Fruit fly (Drosophila melanogaster) whole organism, embryonic: ENCODE data around the gene Eig71Ei.

Source experiments
- B-H2 ChIP-seq: fragments of 200-800 bp; sonication (Bioruptor generic); optimal IDR thresholded peaks from 2 replicates; lab custom pipeline; 2018; ENCODE audit warnings: missing biosample characterization, mild to moderate bottlenecking, missing genetic modification characterization
- CG17359 ChIP-seq: fragments of 200-800 bp; sonication (Bioruptor generic); optimal IDR thresholded peaks from 3 replicates; lab custom pipeline; 2018; ENCODE audit warnings: missing biosample characterization, mild to moderate bottlenecking, missing genetic modification characterization, moderate library complexity
- CG17361 ChIP-seq: fragments of 200-800 bp; sonication (Bioruptor generic); IDR thresholded peaks from 3 replicates; pipeline ENCODE4 v1.3.6; 2022; ENCODE audit warnings: missing biosample characterization, missing genetic modification characterization
- CG2120 ChIP-seq: fragments of 200-800 bp; sonication (Bioruptor generic); optimal IDR thresholded peaks from 3 replicates; lab custom pipeline; 2016; ENCODE audit warnings: missing biosample characterization, missing genetic modification characterization
- CG3065 ChIP-seq: fragments of 200-800 bp; sonication (Bioruptor generic); optimal IDR thresholded peaks from 2 replicates; lab custom pipeline; 2016; ENCODE audit warnings: missing biosample characterization, missing genetic modification characterization
- CG31224 ChIP-seq: fragments of 200-800 bp; sonication (Bioruptor generic); IDR thresholded peaks from 2 replicates; pipeline ENCODE4 v1.3.6; 2022; ENCODE audit warnings: missing biosample characterization, missing genetic modification characterization
- CG3726 ChIP-seq: fragments of 200-800 bp; sonication (Bioruptor generic); IDR thresholded peaks from 3 replicates; pipeline ENCODE4, ENCODE4 v1.3.6; 2022; ENCODE audit warnings: missing biosample characterization, missing genetic modification characterization
- CG3995 ChIP-seq: fragments of 200-800 bp; sonication (Bioruptor generic); optimal IDR thresholded peaks from 3 replicates; lab custom pipeline; 2016; ENCODE audit warnings: missing biosample characterization, missing genetic modification characterization
- CG4424 ChIP-seq: fragments of 200-800 bp; sonication (Bioruptor generic); optimal IDR thresholded peaks from 3 replicates; lab custom pipeline; 2016; ENCODE audit warnings: missing biosample characterization, missing genetic modification characterization
- CG4854 ChIP-seq: fragments of 200-800 bp; sonication (Bioruptor generic); optimal IDR thresholded peaks from 2 replicates; lab custom pipeline; 2016; ENCODE audit warnings: missing biosample characterization, missing genetic modification characterization, inconsistent platforms
- CG9876 ChIP-seq: fragments of 200-800 bp; sonication (Bioruptor generic); optimal IDR thresholded peaks from 2 replicates; lab custom pipeline; 2016; ENCODE audit warnings: missing biosample characterization, missing genetic modification characterization
- CHES-1-like ChIP-seq: fragments of 200-800 bp; sonication (Bioruptor generic); optimal IDR thresholded peaks from 2 replicates; lab custom pipeline; 2016; ENCODE audit warnings: missing biosample characterization, missing genetic modification characterization
- CoRest ChIP-seq: fragments of 200-800 bp; sonication (Bioruptor generic); optimal IDR thresholded peaks from 3 replicates; lab custom pipeline; 2018; ENCODE audit warnings: missing biosample characterization, mild to moderate bottlenecking, missing genetic modification characterization, moderate library complexity
- Doc2 ChIP-seq: fragments of 200-800 bp; sonication (Bioruptor generic); IDR thresholded peaks from 2 replicates; pipeline ENCODE4 v1.3.6; 2022; ENCODE audit warnings: missing biosample characterization, missing genetic modification characterization
- Ets65A ChIP-seq: fragments of 200-800 bp; sonication (Bioruptor generic); peaks from one replicate; lab custom pipeline; 2016; ENCODE audit warnings: missing biosample characterization, missing genetic modification characterization
- Fer2 ChIP-seq: fragments of 200-800 bp; sonication (Bioruptor generic); optimal IDR thresholded peaks from 2 replicates; lab custom pipeline; 2018; ENCODE audit warnings: missing biosample characterization, mild to moderate bottlenecking, missing genetic modification characterization, moderate library complexity
- HHEX ChIP-seq: fragments of 200-800 bp; sonication (Bioruptor generic); optimal IDR thresholded peaks from 3 replicates; lab custom pipeline; 2017; ENCODE audit warnings: missing biosample characterization, mild to moderate bottlenecking, missing genetic modification characterization, missing genetic modification reagents
- HmgZ ChIP-seq: fragments of 200-800 bp; sonication (Bioruptor generic); optimal IDR thresholded peaks from 2 replicates; lab custom pipeline; 2018; ENCODE audit warnings: missing biosample characterization, mild to moderate bottlenecking, missing genetic modification characterization
- Hmx ChIP-seq: fragments of 200-800 bp; sonication (Bioruptor generic); optimal IDR thresholded peaks from 2 replicates; lab custom pipeline; 2016; ENCODE audit warnings: missing biosample characterization, missing genetic modification characterization
- Hsf ChIP-seq: fragments of 200-800 bp; sonication (Bioruptor generic); optimal IDR thresholded peaks from 3 replicates; lab custom pipeline; 2016; ENCODE audit warnings: missing biosample characterization, missing genetic modification characterization
- Med ChIP-seq: fragments of 200-800 bp; sonication (Bioruptor generic); peaks from one replicate; lab custom pipeline; 2016; ENCODE audit warnings: missing biosample characterization, missing genetic modification characterization, mild to moderate bottlenecking, inconsistent platforms, moderate library complexity
- NK7.1 ChIP-seq: fragments of 200-800 bp; sonication (Bioruptor generic); optimal IDR thresholded peaks from 3 replicates; lab custom pipeline; 2016; ENCODE audit warnings: missing biosample characterization, missing genetic modification characterization
- Nf-YA ChIP-seq: fragments of 200-800 bp; sonication (Bioruptor generic); IDR thresholded peaks from 2 replicates; pipeline ENCODE4 v1.3.6; 2022; ENCODE audit warnings: missing biosample characterization, missing genetic modification characterization
- Oaz ChIP-seq: fragments of 200-800 bp; sonication (Bioruptor generic); IDR thresholded peaks from 2 replicates; pipeline ENCODE4 v1.3.6; 2022; ENCODE audit warnings: missing biosample characterization, missing genetic modification characterization
- PHDP ChIP-seq: fragments of 200-800 bp; sonication (Bioruptor generic); optimal IDR thresholded peaks from 3 replicates; lab custom pipeline; 2018; ENCODE audit warnings: missing biosample characterization, mild to moderate bottlenecking, missing genetic modification characterization, moderate library complexity
- Ravus ChIP-seq: fragments of 200-800 bp; sonication (Bioruptor generic); IDR thresholded peaks from 2 replicates; pipeline ENCODE4 v1.3.6; 2022; ENCODE audit warnings: missing biosample characterization, missing genetic modification characterization
- Rx ChIP-seq: fragments of 200-800 bp; sonication (Bioruptor generic); IDR thresholded peaks from 2 replicates; pipeline ENCODE4 v1.3.6; 2022; ENCODE audit warnings: missing biosample characterization, missing genetic modification characterization
- Side ChIP-seq: fragments of 200-800 bp; sonication (Bioruptor generic); optimal IDR thresholded peaks from 2 replicates; lab custom pipeline; 2016; ENCODE audit warnings: missing biosample characterization, missing genetic modification characterization
- Spps ChIP-seq: fragments of 200-800 bp; sonication (Bioruptor generic); optimal IDR thresholded peaks from 2 replicates; lab custom pipeline; 2018; ENCODE audit warnings: missing biosample characterization, mild to moderate bottlenecking, missing genetic modification characterization
- Trl ChIP-seq, 3 experiments: fragments of >200 bp in 2 of 3; fragments of 200-800 bp in 1 of 3; sonication (Bioruptor generic) in 1 of 3; optimal IDR thresholded peaks; 2 replicates in 1 of 3; 3 replicates in 2 of 3; lab custom pipeline; 2016 to 2017; ENCODE audit warnings: missing biosample characterization in 1 of 3, missing genetic modification characterization in 1 of 3
- ase ChIP-seq: fragments of 200-800 bp; sonication (Bioruptor generic); IDR thresholded peaks from 3 replicates; pipeline ENCODE4 v1.3.6; 2022; ENCODE audit warnings: missing biosample characterization, missing genetic modification characterization
- cad ChIP-seq: fragments of >200 bp; optimal IDR thresholded peaks from 2 replicates; lab custom pipeline; 2017; ENCODE audit warnings: missing biosample characterization, missing genetic modification characterization
- cato ChIP-seq: fragments of 200-800 bp; sonication (Bioruptor generic); optimal IDR thresholded peaks from 2 replicates; lab custom pipeline; 2016; ENCODE audit warnings: missing biosample characterization, missing genetic modification characterization, borderline replicate concordance
- crol ChIP-seq: fragments of 200-800 bp; sonication (Bioruptor generic); IDR thresholded peaks from 2 replicates; pipeline ENCODE4 v1.3.6; 2022; ENCODE audit warnings: missing biosample characterization, missing genetic modification characterization
- ems ChIP-seq: fragments of 200-800 bp; sonication (Bioruptor generic); optimal IDR thresholded peaks from 3 replicates; lab custom pipeline; 2016; ENCODE audit warnings: missing biosample characterization, missing genetic modification characterization
- eve ChIP-seq, 2 experiments: fragments of >200 bp; optimal IDR thresholded peaks; 2 replicates each; lab custom pipeline; 2017; ENCODE audit warnings: missing biosample characterization in 2 of 2, missing genetic modification characterization in 2 of 2
- gce ChIP-seq: fragments of 200-800 bp; sonication (Bioruptor generic); IDR thresholded peaks from 3 replicates; pipeline ENCODE4 v1.3.6; 2022; ENCODE audit warnings: missing biosample characterization, missing genetic modification characterization
- gcm2 ChIP-seq: fragments of 200-800 bp; sonication (Bioruptor generic); optimal IDR thresholded peaks from 2 replicates; lab custom pipeline; 2016; ENCODE audit warnings: missing biosample characterization, missing genetic modification characterization
- inv ChIP-seq: fragments of 200-800 bp; sonication (Bioruptor generic); IDR thresholded peaks from 2 replicates; pipeline ENCODE4 v1.3.6; 2022; ENCODE audit warnings: missing biosample characterization, missing genetic modification characterization; ENCODE audit not compliant: partially characterized antibody
- ken ChIP-seq: fragments of 200-800 bp; sonication (Bioruptor generic); IDR thresholded peaks from 3 replicates; pipeline ENCODE4 v1.3.6; 2022; ENCODE audit warnings: missing biosample characterization, missing genetic modification characterization
- luna ChIP-seq: fragments of 200-800 bp; sonication (Bioruptor generic); optimal IDR thresholded peaks from 2 replicates; lab custom pipeline; 2016; ENCODE audit warnings: missing biosample characterization, missing genetic modification characterization
- otp ChIP-seq: fragments of 200-800 bp; sonication (Bioruptor generic); IDR thresholded peaks from 3 replicates; pipeline ENCODE4, ENCODE4 v1.3.6; 2022; ENCODE audit warnings: missing biosample characterization, missing genetic modification characterization
- ranshi ChIP-seq: fragments of 200-800 bp; sonication (Bioruptor generic); IDR thresholded peaks from 2 replicates; pipeline ENCODE4 v1.3.6; 2022; ENCODE audit warnings: missing biosample characterization, missing genetic modification characterization
- salm ChIP-seq: fragments of 200-800 bp; sonication (Bioruptor generic); optimal IDR thresholded peaks from 2 replicates; lab custom pipeline; 2018; ENCODE audit warnings: missing biosample characterization, mild to moderate bottlenecking, missing genetic modification characterization
- sd ChIP-seq: fragments of 200-800 bp; sonication (Bioruptor generic); optimal IDR thresholded peaks from 3 replicates; lab custom pipeline; 2018; ENCODE audit warnings: missing biosample characterization, mild to moderate bottlenecking, missing genetic modification characterization, moderate library complexity
- seq ChIP-seq: fragments of 200-800 bp; sonication (Bioruptor generic); IDR thresholded peaks from 2 replicates; pipeline ENCODE4 v1.3.6; 2022; ENCODE audit warnings: missing biosample characterization, missing genetic modification characterization
- trem ChIP-seq: fragments of 200-800 bp; optimal IDR thresholded peaks from 3 replicates; lab custom pipeline; 2019; ENCODE audit warnings: missing biosample characterization, mild to moderate bottlenecking, missing genetic modification characterization, moderate library complexity
- vnd ChIP-seq: fragments of 200-800 bp; sonication (Bioruptor generic); IDR thresholded peaks from 3 replicates; pipeline ENCODE4 v1.3.6; 2022; ENCODE audit warnings: missing biosample characterization, missing genetic modification characterization; ENCODE audit not compliant: partially characterized antibody
- wdn ChIP-seq: fragments of 200-800 bp; sonication (Bioruptor generic); IDR thresholded peaks from 2 replicates; pipeline ENCODE4 v1.3.6; 2022; ENCODE audit warnings: missing biosample characterization, missing genetic modification characterization
- wor ChIP-seq: fragments of 200-800 bp; sonication (Bioruptor generic); IDR thresholded peaks from 2 replicates; pipeline ENCODE4 v1.3.6; 2022; ENCODE audit warnings: missing biosample characterization, missing genetic modification characterization

Eig71Ei gene

dm6 chr3L:15624944-15625610 lies 34.4 kb upstream of the Eig71Ei start (continued):
- TF ChIP-seq CHES-1-like (GFP tag; lab: Kevin White, UChicago) (no peak), ken (no peak), Spps (tag; lab: Kevin White, UChicago) (no peak), CG3065 (GFP tag; lab: Kevin White, UChicago) (no peak), inv (GFP tag; lab: Robert Waterston, UW) (no peak), CG3726 (GFP tag; lab: Robert Waterston, UW) (no peak), ems (GFP tag; lab: Kevin White, UChicago) (no peak), wor (GFP tag; lab: Robert Waterston, UW) (no peak), CG3995 (GFP tag; lab: Kevin White, UChicago) (no peak), CoRest (tag; lab: Kevin White, UChicago) (no peak), NK7.1 (GFP tag; lab: Kevin White, UChicago) (no peak), ase (GFP tag; lab: Robert Waterston, UW) (no peak), Rx (GFP tag; lab: Robert Waterston, UW) (no peak), CG4424 (GFP tag; lab: Kevin White, UChicago) (no peak), CG31224 (GFP tag; lab: Robert Waterston, UW) (no peak), cad (GFP tag; lab: Kevin White, UChicago) (no peak), gce (no peak), Side (GFP tag; lab: Kevin White, UChicago) (no peak), ranshi (GFP tag; lab: Robert Waterston, UW) (no peak), Med (GFP tag; lab: Kevin White, UChicago) (peak; percentile 60), luna (GFP tag; lab: Kevin White, UChicago) (no peak), vnd (GFP tag; lab: Robert Waterston, UW) (no peak), wdn (GFP tag; lab: Robert Waterston, UW) (0 out of 2 replicates have a peak, but pooled peaks have one; percentile 19), HHEX (GFP tag; lab: Kevin White, UChicago) (no peak), HmgZ (tag; lab: Kevin White, UChicago) (no peak), crol (GFP tag; lab: Robert Waterston, UW) (peak; percentile 59), Ets65A (no peak), Oaz (GFP tag; lab: Robert Waterston, UW) (no peak), Fer2 (tag; lab: Kevin White, UChicago) (no peak), salm (tag; lab: Kevin White, UChicago) (no peak), trem (tag; lab: Kevin White, UChicago) (no peak), Trl (optimal IDR thresholded peaks at IDR 0.05; lab: Kevin White, UChicago) (peak; percentile 65 to 82), Trl (GFP tag; optimal IDR thresholded peaks at IDR 0.05; lab: Kevin White, UChicago) (no peak), otp (GFP tag; lab: Robert Waterston, UW) (no peak), CG9876 (GFP tag; lab: Kevin White, UChicago) (no peak), eve (GFP tag; optimal IDR thresholded peaks at IDR 0.05; lab: Kevin White, UChicago) (no peak), seq (GFP tag; lab: Robert Waterston, UW) (no peak), gcm2 (GFP tag; lab: Kevin White, UChicago) (no peak)

- peak; percentile 84 for TF ChIP-seq CG2120 (GFP tag; lab: Kevin White, UChicago)
- TF ChIP-seq Nf-YA (GFP tag; lab: Robert Waterston, UW) = peak; percentile 63
- peak; percentile 95 for TF ChIP-seq PHDP (tag; lab: Kevin White, UChicago)
- TF ChIP-seq cato (GFP tag; lab: Kevin White, UChicago) = peak; percentile 66
- peak; percentile 59 for TF ChIP-seq sd (tag; lab: Kevin White, UChicago)
- peak; percentile 44 for TF ChIP-seq Hmx
- peak; percentile 44 for TF ChIP-seq B-H2
- peak; percentile 69 for TF ChIP-seq Hsf (GFP tag; lab: Kevin White, UChicago)
- peak; percentile 48 for TF ChIP-seq Ravus (GFP tag; lab: Robert Waterston, UW)
- TF ChIP-seq CG3065 (GFP tag; lab: Kevin White, UChicago) = peak; percentile 57
- TF ChIP-seq Doc2 (GFP tag; lab: Robert Waterston, UW) = no peak
- TF ChIP-seq CG17361 (GFP tag; lab: Robert Waterston, UW) = peak; percentile 98
- peak; percentile 93 for TF ChIP-seq CG17359 (tag; lab: Kevin White, UChicago)
- TF ChIP-seq CG4854 = peak; percentile 9
Observed at dm6 chr3L:15625676-15626414, 33.7 kb upstream of the Eig71Ei start.
